Worm (Caenorhabditis elegans): ENCODE results near the gene K10G4.3.
"Not testable (repeated sequence)": the region's sequence is repeated elsewhere in the genome, so short reads cannot be mapped to it uniquely, and the experiment has no call there.

K10G4.3 gene

DNA sequence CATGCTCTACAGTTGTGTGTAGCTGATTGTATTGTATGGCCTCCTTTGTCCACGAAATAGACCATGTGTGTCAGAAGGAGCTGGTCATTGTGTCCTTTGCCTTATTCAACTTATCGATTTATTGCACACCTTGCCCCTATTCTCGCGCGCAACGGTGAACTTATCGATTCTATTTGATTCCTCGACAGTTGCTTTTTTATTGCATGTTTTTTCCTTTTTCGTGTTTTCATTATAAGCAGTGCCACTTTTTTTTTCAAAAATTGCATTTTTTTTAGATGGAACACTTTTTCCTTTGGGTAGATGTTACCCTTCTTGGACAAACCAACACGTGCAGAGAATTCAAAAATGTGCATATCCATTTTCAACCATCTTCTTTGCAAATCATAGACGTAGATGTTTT lies 8.5 kb upstream of the K10G4.3 start, which contains the start of gene K10G4.10:
Gene K10G4.10, plus strand, starts transcription at position 301 of the 400 bp plus-strand sequence.
- TF ChIP-seq flt-1 (GFP tag; IDR thresholded peaks at IDR 0.05) (no peak), cog-1 (tag; optimal IDR thresholded peaks at IDR 0.05) (no peak), ztf-29 (GFP tag; IDR thresholded peaks at IDR 0.05) (no peak), tab-1 (GFP tag; IDR thresholded peaks at IDR 0.05) (no peak), T22C8.4 (GFP tag; IDR thresholded peaks at IDR 0.05) (no peak), klf-2 (GFP tag; conservative IDR thresholded peaks at IDR 0.05) (no peak), ztf-23 (GFP tag; IDR thresholded peaks at IDR 0.05) (no peak), ref-1 (GFP tag; conservative IDR thresholded peaks at IDR 0.05) (no peak), med-1 (GFP tag; optimal IDR thresholded peaks at IDR 0.05; ENCODE audit: insufficient read depth) (no peak)

DNA sequence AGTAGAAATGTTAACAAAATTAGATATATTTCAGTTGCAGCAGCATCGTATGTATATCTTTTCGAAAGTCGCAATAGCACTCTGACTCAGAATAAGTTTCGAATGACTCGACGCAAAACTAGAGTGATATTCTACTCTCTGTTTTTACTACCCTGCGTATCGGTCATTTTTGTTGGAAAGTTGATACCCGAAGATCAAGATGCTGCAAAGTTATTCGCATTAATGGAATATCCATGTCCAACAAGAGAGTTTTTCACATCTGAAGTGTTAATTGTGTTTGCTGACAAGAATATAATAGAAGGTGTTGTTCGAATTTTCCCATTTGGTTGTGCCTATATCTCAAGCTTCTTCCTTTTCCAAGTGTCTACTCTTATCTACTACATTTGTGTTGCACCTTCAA lies 7.4 kb upstream of the K10G4.3 start:
- TF ChIP-seq klf-2 (GFP tag; conservative IDR thresholded peaks at IDR 0.05): no peak
- no peak for TF ChIP-seq tab-1 (GFP tag; IDR thresholded peaks at IDR 0.05)
- TF ChIP-seq med-1 (GFP tag; optimal IDR thresholded peaks at IDR 0.05; ENCODE audit: insufficient read depth): no peak
- TF ChIP-seq ztf-23 (GFP tag; IDR thresholded peaks at IDR 0.05): no peak
- TF ChIP-seq ztf-29 (GFP tag; IDR thresholded peaks at IDR 0.05): no peak
- no peak for TF ChIP-seq cog-1 (tag; optimal IDR thresholded peaks at IDR 0.05)
- TF ChIP-seq T22C8.4 (GFP tag; IDR thresholded peaks at IDR 0.05): no peak
- no peak for TF ChIP-seq ref-1 (GFP tag; conservative IDR thresholded peaks at IDR 0.05)
- TF ChIP-seq flt-1 (GFP tag; IDR thresholded peaks at IDR 0.05): no peak

DNA sequence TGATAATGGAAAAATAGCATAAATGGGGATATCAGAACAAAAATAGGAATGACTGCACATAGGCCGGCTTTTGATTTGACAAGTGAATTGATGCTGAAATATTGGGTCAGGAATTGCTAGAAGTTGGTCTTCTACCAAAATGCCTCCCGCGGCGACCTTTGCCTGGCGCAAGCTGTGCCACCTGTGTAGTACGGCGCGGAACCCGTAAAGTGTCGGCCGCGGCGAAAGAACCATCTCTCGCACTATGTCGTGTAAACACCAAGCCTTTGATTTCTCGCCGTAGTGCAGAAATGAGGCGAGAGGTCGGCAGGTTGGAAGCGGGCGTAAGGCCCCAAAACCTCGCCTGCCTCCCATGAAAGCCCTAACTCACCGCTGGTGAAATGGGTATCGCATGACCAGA lies 3.4 kb downstream of the K10G4.3 start:
- TF ChIP-seq med-1 (GFP tag; optimal IDR thresholded peaks at IDR 0.05; ENCODE audit: insufficient read depth) (no peak), flt-1 (GFP tag; IDR thresholded peaks at IDR 0.05) (no peak), ref-1 (GFP tag; conservative IDR thresholded peaks at IDR 0.05) (no peak), cog-1 (tag; optimal IDR thresholded peaks at IDR 0.05) (no peak), ztf-29 (GFP tag; IDR thresholded peaks at IDR 0.05) (no peak), klf-2 (GFP tag; conservative IDR thresholded peaks at IDR 0.05) (no peak), T22C8.4 (GFP tag; IDR thresholded peaks at IDR 0.05) (no peak), ztf-23 (GFP tag; IDR thresholded peaks at IDR 0.05) (no peak), tab-1 (GFP tag; IDR thresholded peaks at IDR 0.05) (no peak)

DNA sequence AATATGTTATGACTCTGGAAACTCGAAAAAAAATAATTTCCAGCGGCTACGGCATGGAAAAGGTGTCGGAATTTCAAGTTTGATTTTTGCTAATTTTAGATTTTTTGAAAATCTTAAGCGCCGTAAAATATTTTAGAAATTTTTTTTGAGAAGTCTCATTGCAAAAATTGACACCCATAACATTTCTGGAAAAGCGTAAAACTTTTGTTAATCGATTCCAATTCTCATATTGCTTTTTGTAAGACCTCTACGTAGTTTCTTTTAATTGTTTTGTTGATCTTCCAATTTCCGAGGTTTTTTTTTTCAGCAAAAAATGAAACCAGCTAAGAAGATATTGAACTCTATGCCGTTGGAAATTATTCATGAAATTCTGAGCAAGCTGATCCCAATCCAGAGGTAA lies 5.9 kb downstream of the K10G4.3 start, which contains the start of gene fbxa-85:
Gene fbxa-85, plus strand, starts transcription at position 301 of the 400 bp plus-strand sequence.
- TF ChIP-seq ztf-29 (GFP tag; IDR thresholded peaks at IDR 0.05) (no peak), ref-1 (GFP tag; conservative IDR thresholded peaks at IDR 0.05) (no peak), cog-1 (tag; optimal IDR thresholded peaks at IDR 0.05) (no peak), ztf-23 (GFP tag; IDR thresholded peaks at IDR 0.05) (no peak), klf-2 (GFP tag; conservative IDR thresholded peaks at IDR 0.05) (no peak), tab-1 (GFP tag; IDR thresholded peaks at IDR 0.05) (no peak), med-1 (GFP tag; optimal IDR thresholded peaks at IDR 0.05; ENCODE audit: insufficient read depth) (no peak), T22C8.4 (GFP tag; IDR thresholded peaks at IDR 0.05) (no peak), flt-1 (GFP tag; IDR thresholded peaks at IDR 0.05) (no peak)

DNA sequence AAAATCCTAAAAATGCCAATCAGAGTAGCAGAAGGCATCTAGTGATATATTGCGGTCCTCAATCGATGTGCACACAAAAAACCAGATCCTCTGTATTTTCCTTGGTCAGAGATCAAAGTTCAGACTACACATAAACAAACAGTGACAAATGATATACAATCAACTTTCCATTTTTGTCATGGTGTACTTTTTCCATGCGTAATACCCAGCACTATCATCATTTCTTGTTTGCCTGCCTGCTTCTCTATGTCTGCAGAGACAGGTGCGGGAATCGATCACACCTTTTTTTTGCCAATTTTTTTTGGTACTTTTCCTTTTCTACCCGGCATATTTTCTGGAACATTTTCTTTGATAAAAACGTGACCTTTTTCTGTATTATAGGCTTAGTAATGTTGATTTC lies 6.5 kb downstream of the K10G4.3 start:
- TF ChIP-seq klf-2 (GFP tag; conservative IDR thresholded peaks at IDR 0.05): no peak
- no peak for TF ChIP-seq tab-1 (GFP tag; IDR thresholded peaks at IDR 0.05)
- TF ChIP-seq cog-1 (tag; optimal IDR thresholded peaks at IDR 0.05): no peak
- no peak for TF ChIP-seq T22C8.4 (GFP tag; IDR thresholded peaks at IDR 0.05)
- no peak for TF ChIP-seq ztf-23 (GFP tag; IDR thresholded peaks at IDR 0.05)

DNA sequence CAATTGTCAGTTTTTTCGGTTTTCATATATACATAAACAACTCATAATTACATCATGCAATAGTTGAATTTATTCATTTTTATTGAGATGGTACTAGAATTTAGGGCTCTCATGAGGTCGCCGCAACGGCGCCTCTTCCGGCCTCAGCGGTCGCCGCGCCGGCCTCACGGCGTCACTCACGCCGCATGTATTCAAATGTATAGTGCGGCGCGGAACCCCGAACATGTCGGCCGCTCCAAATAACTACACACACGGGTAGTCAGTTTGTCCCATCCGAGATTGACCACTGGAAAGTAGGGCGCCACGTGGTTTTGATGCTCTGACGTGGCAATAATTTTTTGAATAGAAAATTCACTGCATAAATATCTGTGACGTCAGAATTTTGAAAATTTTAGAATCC lies 7.1 kb downstream of the K10G4.3 start:
- TF ChIP-seq tab-1 (GFP tag; IDR thresholded peaks at IDR 0.05): no peak
- TF ChIP-seq ztf-23 (GFP tag; IDR thresholded peaks at IDR 0.05): no peak
- TF ChIP-seq klf-2 (GFP tag; conservative IDR thresholded peaks at IDR 0.05): no peak
- TF ChIP-seq med-1 (GFP tag; optimal IDR thresholded peaks at IDR 0.05; ENCODE audit: insufficient read depth): no peak
- TF ChIP-seq T22C8.4 (GFP tag; IDR thresholded peaks at IDR 0.05): no peak
- TF ChIP-seq ztf-29 (GFP tag; IDR thresholded peaks at IDR 0.05): no peak
- no peak for TF ChIP-seq cog-1 (tag; optimal IDR thresholded peaks at IDR 0.05)
- no peak for TF ChIP-seq flt-1 (GFP tag; IDR thresholded peaks at IDR 0.05)
- TF ChIP-seq ref-1 (GFP tag; conservative IDR thresholded peaks at IDR 0.05): no peak

DNA sequence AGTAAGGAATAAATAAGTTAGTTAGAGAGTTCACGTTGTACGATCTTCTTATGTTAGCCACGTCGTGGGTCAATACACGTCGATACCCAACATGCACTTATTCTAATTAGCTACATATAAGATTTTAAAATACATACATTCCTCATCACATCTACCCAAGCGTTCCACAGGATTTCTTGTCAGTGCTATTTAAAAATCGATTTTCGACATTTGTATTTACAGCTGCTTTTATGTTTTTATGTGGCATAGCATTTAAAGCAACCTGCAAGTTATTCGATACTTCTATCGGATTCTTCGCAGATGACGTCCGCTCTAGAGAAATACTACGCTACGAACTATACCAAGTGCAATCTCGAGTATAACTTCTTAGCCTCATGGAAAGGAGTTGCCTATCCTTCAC lies 9.3 kb downstream of the K10G4.3 start, which contains the start of gene srh-115:
Gene srh-115, plus strand, starts transcription at position 301 of the 400 bp plus-strand sequence.
- TF ChIP-seq ztf-29 (GFP tag; IDR thresholded peaks at IDR 0.05) (no peak), klf-2 (GFP tag; conservative IDR thresholded peaks at IDR 0.05) (no peak), flt-1 (GFP tag; IDR thresholded peaks at IDR 0.05) (no peak), cog-1 (tag; optimal IDR thresholded peaks at IDR 0.05) (no peak), tab-1 (GFP tag; IDR thresholded peaks at IDR 0.05) (no peak), ref-1 (GFP tag; conservative IDR thresholded peaks at IDR 0.05) (no peak)

DNA sequence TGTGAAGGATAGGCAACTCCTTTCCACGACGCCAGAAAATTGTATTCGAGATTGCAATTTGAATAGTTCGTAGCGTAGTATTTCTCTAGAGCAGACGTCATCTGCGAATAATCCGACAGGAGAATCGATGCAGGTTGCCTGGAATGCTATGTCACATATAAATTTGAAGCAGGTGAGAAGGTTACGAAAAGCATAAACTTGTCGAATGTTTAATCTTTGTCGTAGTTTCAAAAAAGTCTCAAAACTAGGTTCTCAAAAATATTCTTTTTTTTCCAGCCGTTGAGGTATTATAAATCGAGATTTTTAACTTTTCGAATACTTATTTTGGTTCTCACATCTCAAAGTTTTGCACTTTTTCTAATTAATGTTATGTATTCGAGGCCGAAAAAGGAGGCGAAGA lies 9.7 kb downstream of the K10G4.3 start, which contains the start of gene srh-116:
Gene srh-116, minus strand, starts transcription at position 101 of the 400 bp plus-strand sequence.
- TF ChIP-seq cog-1 (tag; optimal IDR thresholded peaks at IDR 0.05); tab-1 (GFP tag; IDR thresholded peaks at IDR 0.05); ref-1 (GFP tag; conservative IDR thresholded peaks at IDR 0.05): not testable (repeated sequence)

DNA sequence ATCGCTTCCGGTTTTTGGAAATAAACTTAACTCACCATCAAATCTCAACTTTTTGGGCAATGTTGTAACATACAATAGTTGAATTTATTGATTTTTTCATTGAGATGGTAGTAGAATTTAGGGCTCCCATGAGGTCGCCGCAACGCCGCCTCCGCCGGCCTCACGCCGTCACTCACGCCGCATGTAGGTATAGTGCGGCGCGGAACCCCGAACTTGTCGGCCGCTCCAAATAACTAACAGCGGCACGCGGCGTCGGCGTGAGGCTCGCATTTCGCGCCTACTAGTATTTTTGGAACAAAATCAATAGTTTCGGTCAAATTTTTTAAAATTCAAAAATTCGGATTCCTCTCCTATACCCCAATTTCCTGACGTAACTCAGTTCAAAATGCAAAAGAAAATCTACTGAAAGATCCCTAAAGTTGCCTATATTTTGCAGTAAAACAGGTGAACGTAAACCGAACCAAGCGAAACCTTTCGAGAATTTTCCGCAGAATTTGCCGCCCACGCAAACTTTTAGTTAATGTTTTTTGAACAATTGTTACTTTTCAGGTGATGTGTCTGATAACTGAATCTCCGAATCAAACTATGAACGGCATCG lies 13.3 kb downstream of the K10G4.3 start, which contains the start of gene Y61B8A.6:
Gene Y61B8A.6, plus strand, starts transcription at position 548 of the 598 bp plus-strand sequence.
- TF ChIP-seq tab-1 (GFP tag; IDR thresholded peaks at IDR 0.05): no peak
- no peak for TF ChIP-seq ztf-23 (GFP tag; IDR thresholded peaks at IDR 0.05)
- TF ChIP-seq flt-1 (GFP tag; IDR thresholded peaks at IDR 0.05): no peak
- TF ChIP-seq ref-1 (GFP tag; conservative IDR thresholded peaks at IDR 0.05): no peak
- no peak for TF ChIP-seq klf-2 (GFP tag; conservative IDR thresholded peaks at IDR 0.05)
- TF ChIP-seq cog-1 (tag; optimal IDR thresholded peaks at IDR 0.05): no peak
- no peak for TF ChIP-seq ztf-29 (GFP tag; IDR thresholded peaks at IDR 0.05)
- no peak for TF ChIP-seq med-1 (GFP tag; optimal IDR thresholded peaks at IDR 0.05; ENCODE audit: insufficient read depth)
- 0 out of 2 replicates have a peak, but pooled peaks have one; percentile 9 for TF ChIP-seq T22C8.4 (GFP tag; IDR thresholded peaks at IDR 0.05)

DNA sequence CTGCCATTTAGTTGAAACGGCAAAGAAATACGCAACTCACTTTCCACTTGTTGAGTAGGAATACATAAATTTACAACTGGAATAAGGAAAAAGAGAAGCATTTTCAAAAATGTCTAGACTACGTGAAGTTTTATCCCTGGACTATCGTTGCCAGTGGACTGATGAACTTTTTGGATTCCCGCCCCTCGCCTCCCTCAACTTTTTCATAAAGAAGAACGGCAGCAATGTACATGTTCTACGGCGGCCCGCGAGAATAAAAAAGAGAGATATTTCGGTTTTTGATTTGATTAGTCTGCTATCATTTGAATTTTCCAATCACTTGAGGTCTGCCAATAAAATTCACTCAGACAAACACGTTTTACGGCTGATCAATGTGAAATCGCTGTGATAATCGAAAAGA lies 15.8 kb downstream of the K10G4.3 start, which contains the start of gene clec-243:
Gene clec-243, minus strand, starts transcription at position 101 of the 400 bp plus-strand sequence.
- TF ChIP-seq cog-1 (tag; optimal IDR thresholded peaks at IDR 0.05): no peak
- TF ChIP-seq ref-1 (GFP tag; conservative IDR thresholded peaks at IDR 0.05): no peak
- TF ChIP-seq tab-1 (GFP tag; IDR thresholded peaks at IDR 0.05): no peak
- no peak for TF ChIP-seq ztf-23 (GFP tag; IDR thresholded peaks at IDR 0.05)
- no peak for TF ChIP-seq T22C8.4 (GFP tag; IDR thresholded peaks at IDR 0.05)
- TF ChIP-seq klf-2 (GFP tag; conservative IDR thresholded peaks at IDR 0.05): no peak
- no peak for TF ChIP-seq flt-1 (GFP tag; IDR thresholded peaks at IDR 0.05)
- TF ChIP-seq ztf-29 (GFP tag; IDR thresholded peaks at IDR 0.05): no peak
- no peak for TF ChIP-seq med-1 (GFP tag; optimal IDR thresholded peaks at IDR 0.05; ENCODE audit: insufficient read depth)

Measured in whole organism, midembryonic.